Worm (Caenorhabditis elegans): ENCODE data around the gene srg-26.

DNA sequence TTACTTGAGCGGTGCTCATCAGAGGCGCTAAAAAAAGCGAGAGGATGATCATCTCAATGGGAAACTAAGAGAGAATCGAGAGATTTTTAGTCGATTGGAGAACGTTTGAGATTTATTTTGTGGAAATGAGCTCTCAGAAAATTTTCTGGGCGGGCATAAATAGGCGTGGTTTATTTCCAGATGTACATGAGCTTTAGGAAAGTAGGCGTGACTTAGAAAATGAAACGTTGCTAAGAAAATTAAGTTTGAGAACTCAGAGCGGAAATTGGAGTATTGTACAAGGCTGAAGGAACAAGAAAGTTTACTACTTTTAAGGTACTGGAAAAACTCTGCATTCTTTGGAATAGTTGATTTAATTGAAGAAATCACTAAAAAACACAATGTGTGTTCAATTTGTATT lies 37.7 kb downstream of the srg-26 start, which contains the start of gene T09D3.9:
- TF ChIP-seq nhr-25 (tag; optimal IDR thresholded peaks at IDR 0.05) (no peak), sea-2 (GFP tag; optimal IDR thresholded peaks at IDR 0.05) (no peak), jun-1 (tag; optimal IDR thresholded peaks at IDR 0.05) (no peak), fkh-10 (GFP tag; optimal IDR thresholded peaks at IDR 0.05) (no peak), elt-3 (tag; optimal IDR thresholded peaks at IDR 0.05) (no peak)
